Fruit fly (Drosophila melanogaster) whole organism, prepupa: ENCODE results near the gene barc.

ENCODE experiments used
- CG3919 ChIP-seq: fragments of 200-800 bp; sonication (Bioruptor generic); optimal IDR thresholded peaks from 3 replicates; lab custom pipeline; 2016; ENCODE audit warnings: missing biosample characterization, missing genetic modification characterization
- CG6854 ChIP-seq: fragments of 200-800 bp; sonication (Bioruptor generic); optimal IDR thresholded peaks from 2 replicates; lab custom pipeline; 2017; ENCODE audit warnings: missing biosample characterization, mild to moderate bottlenecking, missing genetic modification characterization
- CG7368 ChIP-seq: fragments of 200-800 bp; sonication (Bioruptor generic); optimal IDR thresholded peaks from 3 replicates; lab custom pipeline; 2016; ENCODE audit warnings: missing biosample characterization, missing genetic modification characterization
- Eip75B ChIP-seq: fragments of 200-800 bp; sonication (Bioruptor generic); optimal IDR thresholded peaks from 3 replicates; lab custom pipeline; 2016; ENCODE audit warnings: missing biosample characterization, missing genetic modification characterization
- Hr39 ChIP-seq: fragments of 200-800 bp; sonication (Bioruptor generic); optimal IDR thresholded peaks from 2 replicates; lab custom pipeline; 2016; ENCODE audit warnings: missing biosample characterization, missing genetic modification characterization
- Sox102F ChIP-seq: fragments of 200-800 bp; sonication (Bioruptor generic); optimal IDR thresholded peaks from 2 replicates; lab custom pipeline; 2016; ENCODE audit warnings: missing biosample characterization, mild to moderate bottlenecking, missing genetic modification characterization
- topi ChIP-seq: fragments of 200-800 bp; sonication (Bioruptor generic); optimal IDR thresholded peaks from 3 replicates; lab custom pipeline; 2016; ENCODE audit warnings: missing biosample characterization, missing genetic modification characterization

DNA sequence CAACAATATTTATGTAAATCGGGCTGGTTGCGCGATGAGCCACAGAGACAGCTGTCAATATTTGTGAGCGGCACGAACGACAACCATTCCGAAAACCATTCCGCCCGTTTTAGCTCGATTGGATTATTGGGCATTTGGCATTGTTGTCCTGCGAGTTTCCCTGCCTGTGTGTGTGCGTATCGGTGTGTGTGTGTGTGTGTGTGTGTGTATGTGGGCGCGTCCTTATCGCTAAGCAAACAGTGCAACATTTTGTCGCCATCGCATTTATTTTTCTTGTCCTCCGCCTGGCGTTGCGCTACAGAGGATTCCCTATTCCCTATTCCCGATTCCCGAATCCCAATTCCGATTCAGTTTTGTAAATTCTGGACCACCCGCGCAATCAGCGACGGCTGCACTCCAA is 39.0 kb upstream of the barc start:
- TF ChIP-seq CG6854, result no peak
- TF ChIP-seq topi (GFP tag; lab: Kevin White, UChicago), result no peak
- no peak for TF ChIP-seq CG3919 (GFP tag; lab: Kevin White, UChicago)
- TF ChIP-seq Eip75B (GFP tag; lab: Kevin White, UChicago), result no peak
- no peak for TF ChIP-seq Hr39
- no peak for TF ChIP-seq Sox102F
- TF ChIP-seq CG7368 (GFP tag; lab: Kevin White, UChicago), result no peak
